Worm (Caenorhabditis elegans) whole organism, midembryonic: ENCODE measurements around the gene dao-6.

ENCODE experiments used
- T22C8.4 ChIP-seq: fragments of 200-800 bp; sonication (Bioruptor generic); IDR thresholded peaks from 2 replicates; pipeline ENCODE4 v1.3.6; 2022; ENCODE audit warnings: missing genetic modification characterization, missing compliant biosample characterization
- ref-1 ChIP-seq: fragments of 200-800 bp; sonication (Bioruptor generic); conservative IDR thresholded peaks from 2 replicates; pipeline ENCODE4 v1.3.6; 2022; ENCODE audit warnings: missing genetic modification reagents, missing genetic modification characterization, missing compliant biosample characterization

DNA sequence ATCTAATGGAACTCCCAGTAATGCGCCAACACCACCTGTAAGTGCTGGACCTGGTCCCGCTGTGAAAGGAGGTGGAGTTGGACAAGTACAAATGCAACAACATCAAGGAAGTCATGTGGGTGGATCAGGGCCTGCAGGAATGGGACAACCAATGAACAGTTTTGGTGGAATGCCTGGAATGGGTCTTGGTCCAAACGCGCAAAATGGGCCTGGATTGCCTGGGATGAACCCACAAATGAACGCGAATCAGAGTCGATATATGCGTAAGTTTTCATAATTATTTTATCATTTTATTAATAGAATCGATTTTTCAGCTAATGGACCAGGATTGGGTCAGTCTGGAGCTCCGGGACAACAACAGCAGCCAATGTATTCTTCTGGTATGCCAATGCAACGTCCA is 36.4 kb upstream of the dao-6 start:
- TF ChIP-seq ref-1 (GFP tag; lab: Robert Waterston, UW): no peak
- TF ChIP-seq T22C8.4 (GFP tag; lab: Robert Waterston, UW): no peak
